Fruit fly (Drosophila melanogaster): ENCODE data around the gene nmo.

DNA sequence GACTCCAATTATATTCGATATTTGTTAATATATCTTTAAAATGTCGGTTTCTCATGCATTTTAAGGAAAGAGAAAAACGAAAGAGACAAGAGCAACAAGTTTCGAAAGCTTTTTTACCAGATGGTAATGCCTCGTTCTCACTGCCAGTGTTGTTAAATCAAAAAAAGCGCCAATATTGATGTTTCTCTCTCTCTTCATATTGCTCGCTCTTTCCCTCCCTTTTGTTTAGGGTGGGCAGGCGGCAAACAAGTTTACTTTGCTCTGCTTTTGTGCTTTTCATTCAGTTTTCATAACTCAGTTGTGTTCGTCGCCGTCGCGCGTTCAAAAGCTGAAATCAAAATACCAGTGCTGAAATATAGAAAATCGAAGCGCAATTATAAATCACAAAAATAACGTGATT, 103.0 kb downstream of the nmo start:
- TF ChIP-seq CTCF (optimal IDR thresholded peaks at IDR 0.05): no peak
- TF ChIP-seq CG8478 (optimal IDR thresholded peaks at IDR 0.05): no peak
